Worm (Caenorhabditis elegans) whole organism, L4 larva: ENCODE results near the gene W01G7.4.

ENCODE experiments used
- F10B5.3 ChIP-seq: sonication (generic microtip); optimal IDR thresholded peaks from 2 replicates; lab custom pipeline; 2016; ENCODE audit warnings: mild to moderate bottlenecking, missing genetic modification characterization, missing compliant biosample characterization
- F26F4.8 ChIP-seq: fragments of 200-800 bp; sonication (Bioruptor generic); conservative IDR thresholded peaks from 2 replicates; pipeline ENCODE4 v1.3.6; 2022; ENCODE audit warnings: missing genetic modification characterization, missing compliant biosample characterization
- F37D6.2 ChIP-seq: sonication (generic microtip); optimal IDR thresholded peaks from 2 replicates; lab custom pipeline; 2016; ENCODE audit warnings: mild to moderate bottlenecking, missing genetic modification characterization, missing compliant biosample characterization
- R02D3.7 ChIP-seq: fragments of 150-350 bp; sonication (generic microtip); optimal IDR thresholded peaks from 3 replicates; lab custom pipeline; 2014; ENCODE audit warnings: missing biosample characterization, missing genetic modification characterization
- aha-1 ChIP-seq: fragments of 150-350 bp; peaks from one replicate; lab custom pipeline; 2014; ENCODE audit warnings: missing biosample characterization, missing genetic modification characterization
- ama-1 ChIP-seq: fragments of 150-350 bp; optimal IDR thresholded peaks from 2 replicates; lab custom pipeline; 2014; ENCODE audit warnings: inconsistent platforms, mixed read lengths
- attf-4 ChIP-seq: sonication (generic microtip); optimal IDR thresholded peaks from 3 replicates; lab custom pipeline; 2017; ENCODE audit warnings: missing biosample characterization, missing genetic modification characterization
- ceh-32 ChIP-seq: sonication (generic microtip); optimal IDR thresholded peaks from 2 replicates; lab custom pipeline; 2016; ENCODE audit warnings: mild to moderate bottlenecking, missing genetic modification characterization, missing compliant biosample characterization; ENCODE audit not compliant: poor library complexity
- ceh-44 ChIP-seq: fragments of 200-800 bp; sonication (Bioruptor generic); IDR thresholded peaks from 2 replicates; pipeline ENCODE4 v1.3.6; 2022; ENCODE audit warnings: missing genetic modification reagents, missing genetic modification characterization, missing compliant biosample characterization
- ceh-62 ChIP-seq: sonication (generic microtip); optimal IDR thresholded peaks from 2 replicates; lab custom pipeline; 2017; ENCODE audit warnings: missing biosample characterization, missing genetic modification characterization
- ces-1 ChIP-seq: fragments of 150-350 bp; sonication (generic microtip); optimal IDR thresholded peaks from 4 replicates; lab custom pipeline; 2014; ENCODE audit warnings: missing biosample characterization, missing genetic modification reagents, missing genetic modification characterization
- daf-16 ChIP-seq, 3 experiments: sonication (generic microtip); optimal IDR thresholded peaks; 2 replicates each; lab custom pipeline; 2016 to 2017; ENCODE audit warnings: missing genetic modification characterization in 3 of 3, missing genetic modification reagents in 3 of 3, mild to moderate bottlenecking in 2 of 3, missing compliant biosample characterization in 2 of 3, missing biosample characterization in 1 of 3, moderate library complexity in 1 of 3
- daf-19 ChIP-seq: fragments of 200-800 bp; sonication (Bioruptor generic); conservative IDR thresholded peaks from 2 replicates; pipeline ENCODE4 v1.3.6; 2022; ENCODE audit warnings: missing genetic modification characterization, missing compliant biosample characterization
- dmd-6 ChIP-seq: fragments of 200-800 bp; sonication (Bioruptor generic); IDR thresholded peaks from 2 replicates; pipeline ENCODE4 v1.3.6; 2022; ENCODE audit warnings: missing genetic modification reagents, missing genetic modification characterization, missing compliant biosample characterization
- duxl-1 ChIP-seq: sonication (generic microtip); optimal IDR thresholded peaks from 2 replicates; lab custom pipeline; 2016; ENCODE audit warnings: mild to moderate bottlenecking, missing genetic modification characterization, moderate library complexity, missing compliant biosample characterization; ENCODE audit not compliant: poor library complexity
- egl-27 ChIP-seq: sonication (generic microtip); optimal IDR thresholded peaks from 3 replicates; lab custom pipeline; 2017; ENCODE audit warnings: missing biosample characterization, missing genetic modification reagents, missing genetic modification characterization
- egl-43 ChIP-seq: fragments of 200-800 bp; sonication (Bioruptor generic); IDR thresholded peaks from 2 replicates; pipeline ENCODE4 v1.3.6; 2022; ENCODE audit warnings: missing genetic modification reagents, missing genetic modification characterization, missing compliant biosample characterization
- fkh-10 ChIP-seq: fragments of 150-350 bp; optimal IDR thresholded peaks from 2 replicates; lab custom pipeline; 2014; ENCODE audit warnings: missing biosample characterization, missing genetic modification reagents, missing genetic modification characterization
- hlh-11 ChIP-seq: fragments of 200-800 bp; sonication (Bioruptor generic); optimal IDR thresholded peaks from 2 replicates; lab custom pipeline; 2018; ENCODE audit warnings: mild to moderate bottlenecking, missing genetic modification characterization, missing compliant biosample characterization
- hmg-1.1 ChIP-seq: fragments of 200-800 bp; sonication (Bioruptor generic); IDR thresholded peaks from 2 replicates; pipeline ENCODE4 v1.3.6; 2022; ENCODE audit warnings: missing genetic modification reagents, missing genetic modification characterization, missing compliant biosample characterization
- lin-1 ChIP-seq: fragments of 200-800 bp; sonication (Bioruptor generic); IDR thresholded peaks from 2 replicates; pipeline ENCODE4 v1.3.6; 2022; ENCODE audit warnings: missing genetic modification reagents, missing genetic modification characterization, missing compliant biosample characterization
- lin-15B ChIP-seq: fragments of 150-350 bp; sonication (generic microtip); optimal IDR thresholded peaks from 3 replicates; lab custom pipeline; 2014; ENCODE audit warnings: missing biosample characterization, missing genetic modification characterization
- lin-29 ChIP-seq: fragments of 200-800 bp; sonication (Bioruptor generic); IDR thresholded peaks from 2 replicates; pipeline ENCODE4 v1.3.6; 2022; ENCODE audit warnings: missing genetic modification reagents, missing genetic modification characterization, missing compliant biosample characterization
- lin-38 ChIP-seq: fragments of 200-800 bp; sonication (Bioruptor generic); IDR thresholded peaks from 2 replicates; pipeline ENCODE4 v1.3.6; 2022; ENCODE audit warnings: missing genetic modification reagents, missing genetic modification characterization, missing compliant biosample characterization
- lin-39 ChIP-seq: fragments of 150-350 bp; optimal IDR thresholded peaks from 2 replicates; lab custom pipeline; 2014; ENCODE audit warnings: missing biosample characterization, missing genetic modification reagents, missing genetic modification characterization
- lir-3 ChIP-seq: sonication (generic microtip); optimal IDR thresholded peaks from 2 replicates; lab custom pipeline; 2016; ENCODE audit warnings: mild to moderate bottlenecking, missing genetic modification characterization, missing compliant biosample characterization
- madf-9 ChIP-seq: fragments of 200-800 bp; sonication (Bioruptor generic); conservative IDR thresholded peaks from 2 replicates; pipeline ENCODE4 v1.3.6; 2022; ENCODE audit warnings: missing genetic modification reagents, missing genetic modification characterization, missing compliant biosample characterization
- nhr-11 ChIP-seq: fragments of 150-350 bp; optimal IDR thresholded peaks from 2 replicates; lab custom pipeline; 2014; ENCODE audit warnings: missing biosample characterization, missing genetic modification characterization
- nhr-111 ChIP-seq: fragments of 200-800 bp; sonication (Bioruptor generic); optimal IDR thresholded peaks from 2 replicates; lab custom pipeline; 2018; ENCODE audit warnings: mild to moderate bottlenecking, missing genetic modification characterization, missing compliant biosample characterization
- nhr-237 ChIP-seq: sonication (generic microtip); optimal IDR thresholded peaks from 2 replicates; lab custom pipeline; 2017; ENCODE audit warnings: missing biosample characterization, missing genetic modification characterization
- nhr-28 ChIP-seq: fragments of 150-350 bp; optimal IDR thresholded peaks from 2 replicates; lab custom pipeline; 2014; ENCODE audit warnings: missing biosample characterization, missing genetic modification characterization
- nhr-42 ChIP-seq: fragments of 200-800 bp; sonication (Bioruptor generic); IDR thresholded peaks from 2 replicates; pipeline ENCODE4 v1.3.6; 2022; ENCODE audit warnings: missing genetic modification characterization, missing compliant biosample characterization
- nhr-6 ChIP-seq: fragments of 150-350 bp; optimal IDR thresholded peaks from 2 replicates; lab custom pipeline; 2014; ENCODE audit warnings: missing biosample characterization, missing genetic modification characterization
- nhr-76 ChIP-seq: fragments of 150-350 bp; optimal IDR thresholded peaks from 2 replicates; lab custom pipeline; 2014; ENCODE audit warnings: missing biosample characterization, missing genetic modification characterization
- nhr-77 ChIP-seq: fragments of 150-350 bp; optimal IDR thresholded peaks from 2 replicates; lab custom pipeline; 2014; ENCODE audit warnings: missing biosample characterization, missing genetic modification characterization
- pha-4 ChIP-seq, 2 experiments: fragments of 150-350 bp in 1 of 2; fragments of 200-800 bp in 1 of 2; sonication (Bioruptor generic) in 1 of 2; IDR thresholded peaks in 1 of 2; optimal IDR thresholded peaks in 1 of 2; 2 replicates each; pipeline versions ENCODE4 v1.3.6 to Lab custom; 2014 to 2022; ENCODE audit warnings: missing genetic modification characterization in 2 of 2, missing genetic modification reagents in 2 of 2, missing biosample characterization in 1 of 2, missing compliant biosample characterization in 1 of 2
- pqm-1 ChIP-seq: sonication (generic microtip); optimal IDR thresholded peaks from 2 replicates; lab custom pipeline; 2017; ENCODE audit warnings: missing biosample characterization, missing genetic modification characterization
- rbr-2 ChIP-seq: sonication (generic microtip); optimal IDR thresholded peaks from 2 replicates; lab custom pipeline; 2016; ENCODE audit warnings: missing genotype, missing genetic modification characterization, missing compliant biosample characterization
- saeg-2 ChIP-seq: fragments of 200-800 bp; sonication (Bioruptor generic); IDR thresholded peaks from 2 replicates; pipeline ENCODE4 v1.3.6; 2022; ENCODE audit warnings: missing genetic modification reagents, missing genetic modification characterization, missing compliant biosample characterization
- set-16 ChIP-seq: fragments of 200-800 bp; sonication (Bioruptor generic); IDR thresholded peaks from 2 replicates; pipeline ENCODE4 v1.3.6; 2022; ENCODE audit warnings: missing genetic modification reagents, missing genetic modification characterization, missing compliant biosample characterization
- snpc-4 ChIP-seq: fragments of 150-350 bp; optimal IDR thresholded peaks from 2 replicates; lab custom pipeline; 2014; ENCODE audit warnings: missing biosample characterization, missing genetic modification characterization
- spr-1 ChIP-seq: sonication (generic microtip); optimal IDR thresholded peaks from 2 replicates; lab custom pipeline; 2016; ENCODE audit warnings: mild to moderate bottlenecking, missing genetic modification characterization, missing compliant biosample characterization
- tra-1 ChIP-seq: fragments of 200-800 bp; sonication (Bioruptor generic); IDR thresholded peaks from 2 replicates; pipeline ENCODE4 v1.3.6; 2022; ENCODE audit warnings: missing genetic modification reagents, missing genetic modification characterization, missing compliant biosample characterization
- unc-130 ChIP-seq: sonication (generic microtip); optimal IDR thresholded peaks from 2 replicates; lab custom pipeline; 2016; ENCODE audit warnings: missing genetic modification reagents, missing genetic modification characterization, missing compliant biosample characterization
- unc-39 ChIP-seq: sonication (generic microtip); optimal IDR thresholded peaks from 2 replicates; lab custom pipeline; 2017; ENCODE audit warnings: missing biosample characterization, missing genetic modification characterization
- unc-62 ChIP-seq, 3 experiments: fragments of 150-350 bp in 1 of 3; sonication (generic microtip); optimal IDR thresholded peaks in 2 of 3; peaks in 1 of 3; 1 replicate in 1 of 3; 2 replicates in 2 of 3; lab custom pipeline; 2014 to 2017; ENCODE audit warnings: missing biosample characterization in 3 of 3, missing genetic modification characterization in 3 of 3, missing genetic modification reagents in 3 of 3, missing genotype in 1 of 3
- zip-2 ChIP-seq: fragments of 150-350 bp; optimal IDR thresholded peaks from 2 replicates; lab custom pipeline; 2014; ENCODE audit warnings: missing biosample characterization, missing genetic modification characterization

The W01G7.4 gene

DNA sequence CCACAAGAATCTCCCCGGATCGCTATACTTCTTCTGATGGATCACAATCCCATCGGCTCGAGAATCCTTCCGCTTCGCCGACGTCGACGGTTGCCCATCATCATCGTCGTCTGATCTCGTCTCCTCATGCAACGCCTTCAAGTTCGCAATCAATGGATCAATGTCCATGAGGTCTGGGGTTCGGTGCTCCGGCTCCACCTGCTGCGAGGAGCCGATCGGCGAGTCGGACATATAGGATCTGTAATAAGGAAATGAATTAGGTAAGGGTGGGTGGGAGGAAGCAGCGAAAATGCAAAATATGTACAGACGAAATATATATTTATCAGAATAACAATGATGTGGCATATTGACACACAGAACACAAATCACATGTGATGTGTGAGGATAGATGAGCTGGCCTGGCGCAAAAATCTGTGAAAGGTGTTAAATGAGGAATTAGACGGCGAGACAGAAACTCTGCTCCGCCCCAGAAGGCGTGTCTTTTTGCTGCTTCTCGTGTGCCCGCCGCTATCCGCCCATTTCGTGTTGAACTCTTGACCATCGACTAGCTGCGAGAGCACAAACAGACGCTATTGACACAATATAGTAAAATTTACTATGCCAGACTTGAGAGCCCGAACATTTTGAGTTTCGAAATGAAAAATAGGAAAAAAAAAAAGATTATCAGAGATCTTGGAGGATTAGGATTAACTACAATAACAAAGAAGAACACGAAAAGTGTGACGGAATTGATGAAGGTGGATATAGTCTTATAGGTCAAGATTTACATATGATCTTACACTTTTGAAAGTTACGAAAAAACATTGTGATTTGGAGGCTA, 22.8 kb upstream of the W01G7.4 start (continued):
- TF ChIP-seq ces-1 (GFP tag; lab: Kevin White, UChicago) (no peak), nhr-6 (tag; lab: Kevin White, UChicago) (no peak), egl-27 (tag; lab: Kevin White, UChicago) (no peak), lir-3 (tag; lab: Kevin White, UChicago) (no peak), nhr-42 (GFP tag; lab: Robert Waterston, UW) (0 out of 2 replicates have a peak, but pooled peaks have one; percentile 31), nhr-11 (tag; lab: Kevin White, UChicago) (no peak), snpc-4 (tag; lab: Kevin White, UChicago) (no peak), set-16 (peak; percentile 72), unc-39 (tag; lab: Kevin White, UChicago) (no peak), lin-15B (no peak)

DNA sequence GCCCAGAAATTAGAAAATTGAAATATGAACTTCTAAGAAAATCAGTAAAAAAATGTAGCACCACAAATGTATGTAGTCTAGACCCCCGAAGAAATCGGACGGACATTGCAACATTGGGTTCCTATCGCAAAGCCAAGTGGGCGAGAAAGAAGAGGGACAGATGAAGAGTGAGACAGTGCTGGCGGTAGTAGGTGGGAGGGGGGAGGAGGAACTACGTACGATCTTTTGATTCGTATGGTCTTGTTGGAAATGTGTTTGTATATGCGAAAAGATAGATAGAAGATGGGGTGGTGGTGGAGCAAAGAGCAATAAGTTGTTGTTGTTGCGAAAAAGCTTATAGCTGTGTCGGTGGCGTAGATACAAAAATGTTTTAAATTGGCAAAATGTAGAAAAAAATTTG, 22.2 kb upstream of the W01G7.4 start:
- TF ChIP-seq lin-39 (tag; lab: Kevin White, UChicago): no peak
- TF ChIP-seq aha-1: peak; percentile 82
- no peak for TF ChIP-seq nhr-237 (tag; lab: Kevin White, UChicago)
- TF ChIP-seq daf-16 (GFP tag; optimal IDR thresholded peaks at IDR 0.05; lab: Kevin White, UChicago): no peak
- TF ChIP-seq daf-16 (tag; optimal IDR thresholded peaks at IDR 0.05; lab: Kevin White, UChicago): peak; percentile 62
- TF ChIP-seq zip-2 (tag; lab: Kevin White, UChicago): no peak
- TF ChIP-seq lin-29 (GFP tag; lab: Robert Waterston, UW): no peak
- no peak for TF ChIP-seq nhr-76 (tag; lab: Kevin White, UChicago)
- TF ChIP-seq nhr-111: no peak
- no peak for TF ChIP-seq fkh-10 (GFP tag; lab: Kevin White, UChicago)
- TF ChIP-seq pqm-1 (tag; lab: Kevin White, UChicago): peak; percentile 20
- no peak for TF ChIP-seq hmg-1.1 (GFP tag; lab: Robert Waterston, UW)
- TF ChIP-seq spr-1 (tag; lab: Kevin White, UChicago): no peak
- TF ChIP-seq ama-1 (lab: Kevin White, UChicago): no peak
- 0 out of 2 replicates have a peak, but pooled peaks have one; percentile 15 for TF ChIP-seq lin-38 (GFP tag; lab: Robert Waterston, UW)
- no peak for TF ChIP-seq unc-39 (tag; lab: Kevin White, UChicago)
- no peak for TF ChIP-seq R02D3.7 (tag; lab: Kevin White, UChicago)
- peak; percentile 27; the same call in 1 of the 2 replicates for TF ChIP-seq dmd-6 (GFP tag; lab: Robert Waterston, UW)
- no peak for TF ChIP-seq F26F4.8 (GFP tag; lab: Robert Waterston, UW)
- no peak for TF ChIP-seq daf-19 (GFP tag; lab: Robert Waterston, UW)
- no peak for TF ChIP-seq F10B5.3 (tag; lab: Kevin White, UChicago)
- 0 out of 2 replicates have a peak, but pooled peaks have one; percentile 21 for TF ChIP-seq egl-43 (GFP tag; lab: Robert Waterston, UW)
- TF ChIP-seq madf-9 (GFP tag; lab: Robert Waterston, UW): 0 out of 2 replicates have a peak, but pooled peaks have one; percentile 12
- TF ChIP-seq F37D6.2 (tag; lab: Kevin White, UChicago): no peak
- 0 out of 2 replicates have a peak, but pooled peaks have one; percentile 26 for TF ChIP-seq nhr-42 (GFP tag; lab: Robert Waterston, UW)
- no peak for TF ChIP-seq unc-130 (GFP tag; lab: Kevin White, UChicago)
- no peak for TF ChIP-seq pha-4 (GFP tag; IDR thresholded peaks at IDR 0.05; lab: Robert Waterston, UW)
- TF ChIP-seq pha-4 (tag; optimal IDR thresholded peaks at IDR 0.05; lab: Kevin White, UChicago): no peak
- TF ChIP-seq set-16: peak; percentile 16; the same call in 1 of the 2 replicates
- TF ChIP-seq ceh-44: no peak
- TF ChIP-seq nhr-77 (tag; lab: Kevin White, UChicago): no peak
- no peak for TF ChIP-seq lin-1 (GFP tag; lab: Robert Waterston, UW)
- TF ChIP-seq tra-1 (GFP tag; lab: Robert Waterston, UW): 0 out of 2 replicates have a peak, but pooled peaks have one; percentile 10
- TF ChIP-seq duxl-1 (tag; lab: Kevin White, UChicago): no peak
- no peak for TF ChIP-seq ceh-62
- TF ChIP-seq snpc-4 (tag; lab: Kevin White, UChicago): no peak
- TF ChIP-seq rbr-2 (tag; lab: Kevin White, UChicago): no peak
- TF ChIP-seq hlh-11 (tag; lab: Kevin White, UChicago): peak; percentile 8
- TF ChIP-seq saeg-2 (GFP tag; lab: Robert Waterston, UW): no peak
- no peak for TF ChIP-seq unc-62 (GFP tag; optimal IDR thresholded peaks at IDR 0.05 in 1 of 2; lab: Kevin White, UChicago)
- no peak for TF ChIP-seq unc-62 (tag; optimal IDR thresholded peaks at IDR 0.05; lab: Kevin White, UChicago)
- TF ChIP-seq ceh-32 (tag; lab: Kevin White, UChicago): no peak
- no peak for TF ChIP-seq attf-4 (tag; lab: Kevin White, UChicago)
- TF ChIP-seq nhr-28 (tag; lab: Kevin White, UChicago): peak; percentile 54
